Comparison of ENCODE assay signal across 1 fruit fly cellular context in the genomic region with DNA sequence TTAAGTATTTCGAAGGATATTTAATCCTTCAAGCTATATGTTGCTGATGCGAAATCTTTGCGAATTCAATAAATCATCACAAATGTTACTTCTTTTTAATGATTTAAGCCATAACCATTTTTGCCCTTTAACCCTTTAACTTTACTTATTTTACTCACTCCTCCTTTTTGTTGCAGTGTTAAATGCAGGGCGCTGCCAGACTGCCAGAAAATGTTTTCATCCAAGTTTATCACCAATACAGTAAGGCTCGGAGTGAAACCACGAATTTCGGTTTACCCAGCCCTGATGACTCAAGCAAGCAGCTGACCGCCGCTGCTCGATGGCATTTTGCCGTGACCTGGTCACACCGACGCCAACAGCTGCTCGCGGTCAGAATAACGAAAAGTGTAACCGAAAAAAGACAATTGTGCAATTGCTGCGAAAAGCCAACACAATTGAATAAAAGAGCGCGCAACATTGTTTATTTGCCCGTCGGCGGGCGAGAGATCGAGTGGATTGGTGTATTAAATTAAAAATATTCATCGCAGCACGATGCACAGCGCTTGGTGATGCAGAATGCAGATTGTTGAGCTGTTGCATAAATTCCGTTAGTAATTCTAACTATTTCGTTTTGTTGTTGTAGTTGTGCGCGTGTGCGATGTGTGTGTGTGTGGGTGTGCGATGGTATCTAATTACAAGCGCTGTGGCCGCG.
A peak's percentile ranks its signal among the peaks of the same experiment; 100 is the strongest.
TF ChIP-seq lines count a peak whose summit lies in the region.

A gene (plus strand): TSS at position 329 of the 691 bp plus-strand sequence.

TF ChIP-seq in whole organism, embryonic, 481 proteins besides CTCF, POLR2A, EP300 and RAD21 (continued from another document and continues in another):
- TF ChIP-seq maf-S (GFP tag; optimal IDR thresholded peaks at IDR 0.05; lab: Kevin White, UChicago) (peak; percentile 82), PHDP (tag; optimal IDR thresholded peaks at IDR 0.05; lab: Kevin White, UChicago) (peak; percentile 83), CrebB (tag; optimal IDR thresholded peaks at IDR 0.05; lab: Kevin White, UChicago) (peak; percentile 64), CG18599 (GFP tag; optimal IDR thresholded peaks at IDR 0.05; lab: Kevin White, UChicago) (peak; percentile 52), Trl (optimal IDR thresholded peaks at IDR 0.05; lab: Kevin White, UChicago) (no peak), Trl (GFP tag; optimal IDR thresholded peaks at IDR 0.05; lab: Kevin White, UChicago) (peak; percentile 82), CG14710 (tag; optimal IDR thresholded peaks at IDR 0.05; lab: Kevin White, UChicago) (peak; percentile 84), Nf-YC (tag; optimal IDR thresholded peaks at IDR 0.05; lab: Kevin White, UChicago) (peak; percentile 47), ci (GFP tag; IDR thresholded peaks at IDR 0.05; lab: Robert Waterston, UW) (peak; percentile 88), Nf-YA (GFP tag; IDR thresholded peaks at IDR 0.05; lab: Robert Waterston, UW) (peak; percentile 44; the same call in 1 of the 2 replicates), p53 (GFP tag; optimal IDR thresholded peaks at IDR 0.05; lab: Kevin White, UChicago) (peak; percentile 91), insv (GFP tag; optimal IDR thresholded peaks at IDR 0.05; lab: Kevin White, UChicago) (peak in 1 of 2 experiments; percentile 37), trh (GFP tag; optimal IDR thresholded peaks at IDR 0.05; lab: Kevin White, UChicago) (peak; percentile 31), dysf (GFP tag; IDR thresholded peaks at IDR 0.05; lab: Robert Waterston, UW) (peak; percentile 78), disco-r (GFP tag; optimal IDR thresholded peaks at IDR 0.05; lab: Kevin White, UChicago) (peak; percentile 79), CG18476 (GFP tag; optimal IDR thresholded peaks at IDR 0.05; lab: Kevin White, UChicago) (peak; percentile 63), toy (GFP tag; IDR thresholded peaks at IDR 0.05; lab: Robert Waterston, UW) (0 out of 2 replicates have a peak, but pooled peaks have one; percentile 19), pb (GFP tag; optimal IDR thresholded peaks at IDR 0.05; lab: Kevin White, UChicago) (peak; percentile 59), CG15514 (GFP tag; optimal IDR thresholded peaks at IDR 0.05; lab: Kevin White, UChicago) (peak; percentile 91), bcd (GFP tag; optimal IDR thresholded peaks at IDR 0.05; lab: Kevin White, UChicago) (peak; percentile 80), CG2199 (GFP tag; IDR thresholded peaks at IDR 0.05; lab: Robert Waterston, UW) (peak; percentile 74; the same call in 1 of the 3 replicates), HLH4C (GFP tag; IDR thresholded peaks at IDR 0.05; lab: Robert Waterston, UW; ENCODE audit: partially characterized antibody) (no peak; the same call in 2 of the 3 replicates), CG9876 (GFP tag; optimal IDR thresholded peaks at IDR 0.05; lab: Kevin White, UChicago) (peak; percentile 72), CG9817 (tag; optimal IDR thresholded peaks at IDR 0.05; lab: Kevin White, UChicago) (peak; percentile 63), CG1024 (GFP tag; IDR thresholded peaks at IDR 0.05; lab: Robert Waterston, UW) (peak; percentile 72), CG10565 (GFP tag; optimal IDR thresholded peaks at IDR 0.05; lab: Kevin White, UChicago) (no peak), Hmx (GFP tag; optimal IDR thresholded peaks at IDR 0.05; lab: Kevin White, UChicago) (no peak), CG7745 (tag; optimal IDR thresholded peaks at IDR 0.05; lab: Kevin White, UChicago) (no peak), Fer1 (GFP tag; optimal IDR thresholded peaks at IDR 0.05; lab: Kevin White, UChicago) (peak; percentile 85), fd64A (GFP tag; optimal IDR thresholded peaks at IDR 0.05; lab: Kevin White, UChicago) (no peak), Eip74EF (GFP tag; optimal IDR thresholded peaks at IDR 0.05; lab: Kevin White, UChicago) (peak in 1 of 2 experiments; percentile 65), caup (GFP tag; optimal IDR thresholded peaks at IDR 0.05; lab: Kevin White, UChicago; ENCODE audit: severe bottlenecking) (peak; percentile 65), zfh1 (GFP tag; IDR thresholded peaks at IDR 0.05; lab: Robert Waterston, UW) (peak; percentile 83), CG17912 (GFP tag; optimal IDR thresholded peaks at IDR 0.05; lab: Kevin White, UChicago) (peak; percentile 57), HHEX (GFP tag; optimal IDR thresholded peaks at IDR 0.05; lab: Kevin White, UChicago) (peak; percentile 66), mam (GFP tag; optimal IDR thresholded peaks at IDR 0.05; lab: Kevin White, UChicago) (peak; percentile 87), nmo (GFP tag; optimal IDR thresholded peaks at IDR 0.05; lab: Kevin White, UChicago) (peak; percentile 77), CG6813 (GFP tag; optimal IDR thresholded peaks at IDR 0.05; lab: Kevin White, UChicago) (peak; percentile 67), vfl (GFP tag; optimal IDR thresholded peaks at IDR 0.05; lab: Kevin White, UChicago) (peak; percentile 89), CG8281 (tag; optimal IDR thresholded peaks at IDR 0.05; lab: Kevin White, UChicago) (no peak), CG3065 (GFP tag; optimal IDR thresholded peaks at IDR 0.05; lab: Kevin White, UChicago) (peak; percentile 35), gcm (GFP tag; optimal IDR thresholded peaks at IDR 0.05; lab: Kevin White, UChicago) (peak; percentile 57), CG12219 (GFP tag; optimal IDR thresholded peaks at IDR 0.05; lab: Kevin White, UChicago) (peak; percentile 70), CG6765 (GFP tag; optimal IDR thresholded peaks at IDR 0.05; lab: Kevin White, UChicago) (peak; percentile 40), en (GFP tag; optimal IDR thresholded peaks at IDR 0.05; lab: Kevin White, UChicago) (peak; percentile 81), CG2116 (GFP tag; optimal IDR thresholded peaks at IDR 0.05; lab: Kevin White, UChicago) (peak; percentile 61), Ets65A (GFP tag; lab: Kevin White, UChicago) (peak; percentile 96), ham (GFP tag; IDR thresholded peaks at IDR 0.05; lab: Robert Waterston, UW) (no peak), CG11696 (GFP tag; IDR thresholded peaks at IDR 0.05; lab: Robert Waterston, UW) (peak; percentile 61; the same call in 1 of the 2 replicates), CG6791 (GFP tag; IDR thresholded peaks at IDR 0.05; lab: Robert Waterston, UW; ENCODE audit: partially characterized antibody) (peak; percentile 69), CG9932 (GFP tag; IDR thresholded peaks at IDR 0.05; lab: Robert Waterston, UW) (peak; percentile 87), tgo (GFP tag; IDR thresholded peaks at IDR 0.05; lab: Robert Waterston, UW) (peak; percentile 60), CG4854 (GFP tag; optimal IDR thresholded peaks at IDR 0.05; lab: Kevin White, UChicago) (peak; percentile 48), amos (GFP tag; IDR thresholded peaks at IDR 0.05; lab: Robert Waterston, UW; ENCODE audit: partially characterized antibody) (peak; percentile 60), lilli (GFP tag; optimal IDR thresholded peaks at IDR 0.05; lab: Kevin White, UChicago) (peak; percentile 91), Ssrp (tag; optimal IDR thresholded peaks at IDR 0.05; lab: Kevin White, UChicago) (peak; percentile 37), Drgx (GFP tag; IDR thresholded peaks at IDR 0.05; lab: Robert Waterston, UW) (peak; percentile 66), CG33213 (GFP tag; optimal IDR thresholded peaks at IDR 0.05; lab: Kevin White, UChicago) (peak; percentile 97), tio (GFP tag; optimal IDR thresholded peaks at IDR 0.05; lab: Kevin White, UChicago) (peak; percentile 42), HLHmδ (GFP tag; optimal IDR thresholded peaks at IDR 0.05; lab: Kevin White, UChicago) (peak; percentile 28), Gug (GFP tag; IDR thresholded peaks at IDR 0.05; lab: Robert Waterston, UW) (peak; percentile 69; the same call in 3 of the 4 replicates), lmd (GFP tag; IDR thresholded peaks at IDR 0.05; lab: Robert Waterston, UW) (peak; percentile 74), unc-4 (GFP tag; IDR thresholded peaks at IDR 0.05; lab: Robert Waterston, UW; ENCODE audit: partially characterized antibody) (peak; percentile 48; the same call in 1 of the 2 replicates), trem (tag; optimal IDR thresholded peaks at IDR 0.05; lab: Kevin White, UChicago) (peak; percentile 90), Ada2b (GFP tag; IDR thresholded peaks at IDR 0.05; lab: Robert Waterston, UW) (peak; percentile 71), CG17829 (tag; optimal IDR thresholded peaks at IDR 0.05; lab: Kevin White, UChicago) (peak; percentile 84), lov (optimal IDR thresholded peaks at IDR 0.05; lab: Kevin White, UChicago) (peak; percentile 76), lov (GFP tag; IDR thresholded peaks at IDR 0.05; lab: Robert Waterston, UW) (peak; percentile 77; the same call in 2 of the 3 replicates), CG6654 (GFP tag; optimal IDR thresholded peaks at IDR 0.05; lab: Kevin White, UChicago) (peak; percentile 33), tap (tag; optimal IDR thresholded peaks at IDR 0.05; lab: Kevin White, UChicago) (peak; percentile 39), chif (GFP tag; optimal IDR thresholded peaks at IDR 0.05; lab: Kevin White, UChicago) (peak; percentile 62 to 86), CG4707 (GFP tag; optimal IDR thresholded peaks at IDR 0.05; lab: Kevin White, UChicago) (peak; percentile 66), CG2678 (tag; optimal IDR thresholded peaks at IDR 0.05; lab: Kevin White, UChicago) (peak; percentile 69), CG6683 (GFP tag; optimal IDR thresholded peaks at IDR 0.05; lab: Kevin White, UChicago) (peak; percentile 16), ase (GFP tag; IDR thresholded peaks at IDR 0.05; lab: Robert Waterston, UW) (peak; percentile 45; the same call in 1 of the 3 replicates), CG12744 (GFP tag; optimal IDR thresholded peaks at IDR 0.05; lab: Kevin White, UChicago) (peak; percentile 68), otp (GFP tag; IDR thresholded peaks at IDR 0.05; lab: Robert Waterston, UW) (0 out of 3 replicates have a peak, but pooled peaks have one; percentile 70), chinmo (GFP tag; IDR thresholded peaks at IDR 0.05; lab: Robert Waterston, UW; ENCODE audit: partially characterized antibody) (peak; percentile 73; the same call in 1 of the 4 replicates), crol (GFP tag; IDR thresholded peaks at IDR 0.05; lab: Robert Waterston, UW) (0 out of 2 replicates have a peak, but pooled peaks have one; percentile 17), CG30020 (tag; optimal IDR thresholded peaks at IDR 0.05; lab: Kevin White, UChicago) (peak; percentile 7), CG3838 (GFP tag; optimal IDR thresholded peaks at IDR 0.05; lab: Kevin White, UChicago) (peak; percentile 31), stwl (tag; optimal IDR thresholded peaks at IDR 0.05; lab: Kevin White, UChicago) (peak; percentile 96), CG13123 (GFP tag; optimal IDR thresholded peaks at IDR 0.05; lab: Kevin White, UChicago) (peak; percentile 65), kah (GFP tag; optimal IDR thresholded peaks at IDR 0.05; lab: Kevin White, UChicago) (no peak), phol (tag; optimal IDR thresholded peaks at IDR 0.05; lab: Kevin White, UChicago) (peak; percentile 79), cg (GFP tag; optimal IDR thresholded peaks at IDR 0.05; lab: Kevin White, UChicago) (peak; percentile 69), CG2712 (tag; optimal IDR thresholded peaks at IDR 0.05; lab: Kevin White, UChicago) (peak; percentile 74), ssp (GFP tag; IDR thresholded peaks at IDR 0.05; lab: Robert Waterston, UW) (peak; percentile 43), sens-2 (GFP tag; IDR thresholded peaks at IDR 0.05; lab: Robert Waterston, UW) (0 out of 2 replicates have a peak, but pooled peaks have one; percentile 33), Hey (tag; optimal IDR thresholded peaks at IDR 0.05; lab: Kevin White, UChicago) (no peak), ftz-f1 (GFP tag; optimal IDR thresholded peaks at IDR 0.05; lab: Kevin White, UChicago) (peak; percentile 38), cwo (GFP tag; optimal IDR thresholded peaks at IDR 0.05; lab: Kevin White, UChicago) (peak; percentile 62), fd3F (GFP tag; optimal IDR thresholded peaks at IDR 0.05; lab: Kevin White, UChicago) (peak; percentile 20), CG1647 (GFP tag; optimal IDR thresholded peaks at IDR 0.05; lab: Kevin White, UChicago) (peak; percentile 73), Dll (GFP tag; IDR thresholded peaks at IDR 0.05; lab: Robert Waterston, UW; ENCODE audit: partially characterized antibody) (peak; percentile 69; the same call in 3 of the 4 replicates), Meics (GFP tag; optimal IDR thresholded peaks at IDR 0.05; lab: Kevin White, UChicago) (peak; percentile 79), nerfin-2 (GFP tag; IDR thresholded peaks at IDR 0.05; lab: Robert Waterston, UW; ENCODE audit: partially characterized antibody) (no peak), CG8478 (optimal IDR thresholded peaks at IDR 0.05; lab: Kevin White, UChicago) (no peak), kay (GFP tag; optimal IDR thresholded peaks at IDR 0.05; lab: Kevin White, UChicago) (peak; percentile 100), btn (GFP tag; optimal IDR thresholded peaks at IDR 0.05; lab: Kevin White, UChicago) (no peak), CG10654 (GFP tag; optimal IDR thresholded peaks at IDR 0.05; lab: Kevin White, UChicago) (peak; percentile 78), hbn (GFP tag; IDR thresholded peaks at IDR 0.05; lab: Robert Waterston, UW; ENCODE audit: partially characterized antibody) (peak; percentile 46; the same call in 1 of the 2 replicates), CG42726 (GFP tag; IDR thresholded peaks at IDR 0.05; lab: Robert Waterston, UW; ENCODE audit: partially characterized antibody) (peak; percentile 75), CG32532 (GFP tag; IDR thresholded peaks at IDR 0.05; lab: Robert Waterston, UW) (peak; percentile 87), run (tag; optimal IDR thresholded peaks at IDR 0.05; lab: Kevin White, UChicago) (peak; percentile 33), rib (GFP tag; IDR thresholded peaks at IDR 0.05; lab: Robert Waterston, UW) (peak; percentile 84; the same call in 1 of the 2 replicates), H15 (GFP tag; IDR thresholded peaks at IDR 0.05; lab: Robert Waterston, UW) (peak; percentile 43; the same call in 1 of the 3 replicates), CG1832 (GFP tag; optimal IDR thresholded peaks at IDR 0.05; lab: Kevin White, UChicago) (no peak), CG2202 (tag; optimal IDR thresholded peaks at IDR 0.05; lab: Kevin White, UChicago) (peak; percentile 35), CG10267 (tag; optimal IDR thresholded peaks at IDR 0.05; lab: Kevin White, UChicago) (peak; percentile 81), CG5953 (GFP tag; IDR thresholded peaks at IDR 0.05; lab: Robert Waterston, UW) (peak; percentile 39; the same call in 1 of the 2 replicates), CG13775 (GFP tag; optimal IDR thresholded peaks at IDR 0.05; lab: Kevin White, UChicago) (peak; percentile 60), psq (GFP tag; optimal IDR thresholded peaks at IDR 0.05; lab: Kevin White, UChicago) (peak; percentile 48), fu2 (GFP tag; optimal IDR thresholded peaks at IDR 0.05; lab: Kevin White, UChicago) (peak; percentile 81), tup (GFP tag; optimal IDR thresholded peaks at IDR 0.05; lab: Kevin White, UChicago) (peak; percentile 6), CG14014 (GFP tag; IDR thresholded peaks at IDR 0.05; lab: Robert Waterston, UW) (peak; percentile 78), CG4820 (GFP tag; optimal IDR thresholded peaks at IDR 0.05; lab: Kevin White, UChicago) (peak; percentile 65)
